Fruit fly (Drosophila melanogaster) whole organism, embryonic: Measurements from ENCODE around the gene obe.
A peak's percentile ranks its signal among the peaks of the same experiment; 100 is the strongest.

Source experiments
- Antp ChIP-seq: fragments of 200-800 bp; sonication (Bioruptor generic); optimal IDR thresholded peaks from 3 replicates; lab custom pipeline; 2016; ENCODE audit warnings: missing biosample characterization, missing genetic modification characterization
- Blimp-1 ChIP-seq: fragments of 200-800 bp; sonication (Bioruptor generic); optimal IDR thresholded peaks from 3 replicates; lab custom pipeline; 2018; ENCODE audit warnings: missing biosample characterization, missing genetic modification characterization, mild to moderate bottlenecking, moderate library complexity, missing genetic modification reagents
- CG11247 ChIP-seq: fragments of 200-800 bp; sonication (Bioruptor generic); IDR thresholded peaks from 2 replicates; pipeline ENCODE4 v1.3.6; 2022; ENCODE audit warnings: missing biosample characterization, missing genetic modification characterization
- CG1233 ChIP-seq: fragments of 200-800 bp; sonication (Bioruptor generic); optimal IDR thresholded peaks from 4 replicates; lab custom pipeline; 2018; ENCODE audit warnings: missing biosample characterization, mild to moderate bottlenecking, missing genetic modification characterization
- CG12659 ChIP-seq: fragments of 200-800 bp; sonication (Bioruptor generic); optimal IDR thresholded peaks from 3 replicates; lab custom pipeline; 2017; ENCODE audit warnings: mild to moderate bottlenecking, missing biosample characterization, missing genetic modification reagents, missing genetic modification characterization
- CG12744 ChIP-seq: fragments of 200-800 bp; sonication (Bioruptor generic); optimal IDR thresholded peaks from 2 replicates; lab custom pipeline; 2016; ENCODE audit warnings: missing biosample characterization, missing genetic modification characterization
- CG13624 ChIP-seq: fragments of 200-800 bp; sonication (Bioruptor generic); optimal IDR thresholded peaks from 2 replicates; lab custom pipeline; 2016; ENCODE audit warnings: missing biosample characterization, missing genetic modification characterization
- CG1529 ChIP-seq: fragments of 200-800 bp; sonication (Bioruptor generic); optimal IDR thresholded peaks from 3 replicates; lab custom pipeline; 2018; ENCODE audit warnings: missing biosample characterization, missing genetic modification characterization
- CG18476 ChIP-seq: fragments of 200-800 bp; sonication (Bioruptor generic); optimal IDR thresholded peaks from 2 replicates; lab custom pipeline; 2016; ENCODE audit warnings: missing biosample characterization, mild to moderate bottlenecking, missing genetic modification characterization
- CG2116 ChIP-seq: fragments of 200-800 bp; sonication (Bioruptor generic); optimal IDR thresholded peaks from 3 replicates; lab custom pipeline; 2018; ENCODE audit warnings: missing biosample characterization, mild to moderate bottlenecking, missing genetic modification characterization
- CG4360 ChIP-seq: fragments of 200-800 bp; sonication (Bioruptor generic); IDR thresholded peaks from 2 replicates; pipeline ENCODE4 v1.3.6; 2022; ENCODE audit warnings: missing biosample characterization, missing genetic modification characterization
- CG5245 ChIP-seq: fragments of 200-800 bp; sonication (Bioruptor generic); optimal IDR thresholded peaks from 3 replicates; lab custom pipeline; 2016; ENCODE audit warnings: missing biosample characterization, missing genetic modification characterization
- CG6854 ChIP-seq: fragments of 200-800 bp; sonication (Bioruptor generic); optimal IDR thresholded peaks from 3 replicates; lab custom pipeline; 2017; ENCODE audit warnings: missing biosample characterization, mild to moderate bottlenecking, missing genetic modification characterization
- CG9797 ChIP-seq: fragments of 200-800 bp; sonication (Bioruptor generic); optimal IDR thresholded peaks from 3 replicates; lab custom pipeline; 2018; ENCODE audit warnings: missing biosample characterization, mild to moderate bottlenecking, missing genetic modification characterization
- CG9932 ChIP-seq: fragments of 200-800 bp; sonication (Bioruptor generic); IDR thresholded peaks from 2 replicates; pipeline ENCODE4 v1.3.6; 2022; ENCODE audit warnings: missing biosample characterization, missing genetic modification characterization
- D19B ChIP-seq: fragments of 200-800 bp; sonication (Bioruptor generic); optimal IDR thresholded peaks from 2 replicates; lab custom pipeline; 2017; ENCODE audit warnings: missing biosample characterization, mild to moderate bottlenecking, missing genetic modification characterization
- Dbx ChIP-seq: fragments of 200-800 bp; sonication (Bioruptor generic); IDR thresholded peaks from 3 replicates; pipeline ENCODE4 v1.3.6; 2022; ENCODE audit warnings: missing biosample characterization, missing genetic modification characterization
- Deaf1 ChIP-seq: fragments of 200-800 bp; optimal IDR thresholded peaks from 3 replicates; lab custom pipeline; 2019; ENCODE audit warnings: missing biosample characterization, mild to moderate bottlenecking, missing genetic modification characterization, moderate library complexity
- Dfd ChIP-seq, 2 experiments: fragments of >200 bp; optimal IDR thresholded peaks; 2 replicates each; lab custom pipeline; 2017; ENCODE audit warnings: missing biosample characterization in 2 of 2, missing genetic modification characterization in 2 of 2
- E2f2 ChIP-seq: fragments of 200-800 bp; sonication (Bioruptor generic); IDR thresholded peaks from 2 replicates; pipeline ENCODE4 v1.3.6; 2022; ENCODE audit warnings: missing biosample characterization, missing genetic modification characterization
- HLH54F ChIP-seq: fragments of 200-800 bp; sonication (Bioruptor generic); optimal IDR thresholded peaks from 3 replicates; lab custom pipeline; 2016; ENCODE audit warnings: missing biosample characterization, missing genetic modification characterization
- HmgZ ChIP-seq: fragments of 200-800 bp; sonication (Bioruptor generic); optimal IDR thresholded peaks from 2 replicates; lab custom pipeline; 2018; ENCODE audit warnings: missing biosample characterization, mild to moderate bottlenecking, missing genetic modification characterization
- Lhr ChIP-seq: fragments of 200-800 bp; sonication (Bioruptor generic); optimal IDR thresholded peaks from 3 replicates; lab custom pipeline; 2017; ENCODE audit warnings: mild to moderate bottlenecking, missing biosample characterization, missing genetic modification reagents, missing genetic modification characterization
- MTF-1 ChIP-seq: fragments of 200-800 bp; sonication (Bioruptor generic); optimal IDR thresholded peaks from 2 replicates; lab custom pipeline; 2018; ENCODE audit warnings: missing biosample characterization, mild to moderate bottlenecking, missing genetic modification characterization, borderline replicate concordance
- Rfx ChIP-seq: fragments of 200-800 bp; sonication (Bioruptor generic); IDR thresholded peaks from 2 replicates; pipeline ENCODE4 v1.3.6; 2022; ENCODE audit warnings: missing biosample characterization, missing genetic modification characterization
- Xbp1 ChIP-seq: fragments of 200-800 bp; sonication (Bioruptor generic); optimal IDR thresholded peaks from 3 replicates; lab custom pipeline; 2016; ENCODE audit warnings: missing biosample characterization, mild to moderate bottlenecking, missing genetic modification characterization
- YL-1 ChIP-seq: fragments of 200-800 bp; sonication (Bioruptor generic); optimal IDR thresholded peaks from 3 replicates; lab custom pipeline; 2017; ENCODE audit warnings: missing biosample characterization, mild to moderate bottlenecking, missing genetic modification characterization
- ara ChIP-seq: fragments of 200-800 bp; sonication (Bioruptor generic); IDR thresholded peaks from 2 replicates; pipeline ENCODE4 v1.3.6; 2022; ENCODE audit warnings: missing biosample characterization, missing genetic modification characterization
- ash1 ChIP-seq: fragments of 200-800 bp; sonication (Bioruptor generic); optimal IDR thresholded peaks from 2 replicates; lab custom pipeline; 2018; ENCODE audit warnings: missing biosample characterization, mild to moderate bottlenecking, missing genetic modification characterization
- da ChIP-seq: fragments of 200-800 bp; sonication (Bioruptor generic); optimal IDR thresholded peaks from 2 replicates; lab custom pipeline; 2016; ENCODE audit warnings: missing biosample characterization, missing genetic modification characterization
- dati ChIP-seq: fragments of 200-800 bp; sonication (Bioruptor generic); IDR thresholded peaks from 2 replicates; pipeline ENCODE4 v1.3.6; 2022; ENCODE audit warnings: missing biosample characterization, missing genetic modification characterization
- dmrt99B ChIP-seq: fragments of 200-800 bp; sonication (Bioruptor generic); optimal IDR thresholded peaks from 2 replicates; lab custom pipeline; 2018; ENCODE audit warnings: missing biosample characterization, mild to moderate bottlenecking, missing genetic modification characterization, moderate library complexity
- en ChIP-seq: fragments of 200-800 bp; sonication (Bioruptor generic); optimal IDR thresholded peaks from 2 replicates; lab custom pipeline; 2016; ENCODE audit warnings: missing biosample characterization, missing genetic modification characterization
- exex ChIP-seq: fragments of 200-800 bp; sonication (Bioruptor generic); optimal IDR thresholded peaks from 4 replicates; lab custom pipeline; 2018; ENCODE audit warnings: missing biosample characterization, mild to moderate bottlenecking, missing genetic modification characterization, moderate library complexity
- fd64A ChIP-seq: fragments of 200-800 bp; sonication (Bioruptor generic); optimal IDR thresholded peaks from 3 replicates; lab custom pipeline; 2018; ENCODE audit warnings: missing biosample characterization, mild to moderate bottlenecking, missing genetic modification characterization
- grau ChIP-seq: fragments of 200-800 bp; optimal IDR thresholded peaks from 3 replicates; lab custom pipeline; 2019; ENCODE audit warnings: missing biosample characterization, mild to moderate bottlenecking, missing genetic modification characterization, moderate library complexity
- kay ChIP-seq: fragments of 200-800 bp; sonication (Bioruptor generic); optimal IDR thresholded peaks from 2 replicates; lab custom pipeline; 2016; ENCODE audit warnings: missing biosample characterization, missing genetic modification characterization
- maf-S ChIP-seq: fragments of 200-800 bp; sonication (Bioruptor generic); optimal IDR thresholded peaks from 2 replicates; lab custom pipeline; 2016; ENCODE audit warnings: missing biosample characterization, missing genetic modification characterization
- nerfin-1 ChIP-seq: fragments of 200-800 bp; sonication (Bioruptor generic); optimal IDR thresholded peaks from 3 replicates; lab custom pipeline; 2019; ENCODE audit warnings: missing biosample characterization, mild to moderate bottlenecking, missing genetic modification characterization, moderate library complexity
- nerfin-2 ChIP-seq: fragments of 200-800 bp; sonication (Bioruptor generic); IDR thresholded peaks from 2 replicates; pipeline ENCODE4 v1.3.6; 2022; ENCODE audit warnings: missing biosample characterization, missing genetic modification characterization; ENCODE audit not compliant: partially characterized antibody
- oc ChIP-seq: fragments of 200-800 bp; sonication (Bioruptor generic); optimal IDR thresholded peaks from 2 replicates; lab custom pipeline; 2018; ENCODE audit warnings: missing biosample characterization, mild to moderate bottlenecking, missing genetic modification characterization, moderate library complexity
- otp ChIP-seq: fragments of 200-800 bp; sonication (Bioruptor generic); IDR thresholded peaks from 3 replicates; pipeline ENCODE4, ENCODE4 v1.3.6; 2022; ENCODE audit warnings: missing biosample characterization, missing genetic modification characterization
- pita ChIP-seq: fragments of 200-800 bp; sonication (Bioruptor generic); optimal IDR thresholded peaks from 2 replicates; lab custom pipeline; 2017; ENCODE audit warnings: missing biosample characterization, mild to moderate bottlenecking, missing genetic modification characterization
- sisA ChIP-seq: fragments of 200-800 bp; sonication (Bioruptor generic); IDR thresholded peaks from 2 replicates; pipeline ENCODE4 v1.3.6; 2022; ENCODE audit warnings: missing biosample characterization, missing genetic modification characterization
- slou ChIP-seq: fragments of 200-800 bp; sonication (Bioruptor generic); optimal IDR thresholded peaks from 3 replicates; lab custom pipeline; 2016; ENCODE audit warnings: missing biosample characterization, missing genetic modification characterization
- sug ChIP-seq: fragments of 200-800 bp; optimal IDR thresholded peaks from 2 replicates; lab custom pipeline; 2019; ENCODE audit warnings: missing biosample characterization, mild to moderate bottlenecking, missing genetic modification characterization, moderate library complexity
- tin ChIP-seq: fragments of 200-800 bp; sonication (Bioruptor generic); optimal IDR thresholded peaks from 3 replicates; lab custom pipeline; 2016; ENCODE audit warnings: missing biosample characterization, missing genetic modification characterization
- wdn ChIP-seq: fragments of 200-800 bp; sonication (Bioruptor generic); IDR thresholded peaks from 2 replicates; pipeline ENCODE4 v1.3.6; 2022; ENCODE audit warnings: missing biosample characterization, missing genetic modification characterization
- z ChIP-seq: fragments of 200-800 bp; sonication (Bioruptor generic); IDR thresholded peaks from 3 replicates; pipeline ENCODE4 v1.3.6; 2022; ENCODE audit warnings: missing biosample characterization, missing genetic modification characterization
- zen ChIP-seq: fragments of 200-800 bp; sonication (Bioruptor generic); optimal IDR thresholded peaks from 3 replicates; lab custom pipeline; 2018; ENCODE audit warnings: missing biosample characterization, mild to moderate bottlenecking, missing genetic modification characterization, moderate library complexity

The obe gene

DNA sequence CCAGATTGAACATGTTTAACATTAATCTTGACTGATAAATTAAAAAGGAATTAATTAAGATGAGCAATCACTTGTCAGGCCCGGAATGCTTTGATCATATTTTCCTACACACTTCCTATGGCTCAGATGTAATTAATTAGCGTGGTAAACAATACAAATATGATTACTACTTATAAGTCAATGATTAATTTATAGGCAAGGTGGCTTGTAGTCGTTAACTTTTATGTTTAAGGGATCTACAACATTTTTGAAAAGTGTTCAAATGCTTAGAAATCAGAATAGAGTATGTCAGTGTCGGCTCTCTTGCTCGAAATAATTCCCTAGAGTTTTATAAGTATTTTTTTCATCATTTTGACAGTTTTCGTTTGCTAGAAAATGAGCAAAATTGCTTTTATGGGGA, 14.1 kb upstream of the obe start (continued):
- TF ChIP-seq D19B (GFP tag; lab: Kevin White, UChicago) (no peak), Dfd (GFP tag; optimal IDR thresholded peaks at IDR 0.05; lab: Kevin White, UChicago) (no peak), otp (no peak)

DNA sequence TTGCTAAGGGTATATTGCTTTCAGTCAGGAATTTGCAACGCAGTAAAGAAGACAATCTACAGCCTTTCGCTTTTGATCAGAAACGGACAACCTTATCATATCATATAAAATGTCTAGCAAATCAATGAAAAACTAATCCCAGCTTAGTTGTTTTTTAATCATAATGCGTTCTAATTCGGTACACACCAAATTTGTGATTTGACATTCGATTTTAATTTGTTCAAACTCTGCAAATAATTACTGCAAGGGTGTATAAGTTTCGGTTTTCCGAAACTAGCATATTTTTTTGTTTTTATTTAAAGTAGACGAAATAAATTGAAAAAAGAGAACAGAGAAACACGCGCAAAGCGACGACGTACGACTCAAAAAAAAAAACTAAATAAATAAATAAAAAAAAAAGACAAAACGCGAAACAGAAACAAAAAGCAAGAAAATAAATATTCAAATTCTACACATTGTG, 13.1 kb upstream of the obe start:
- TF ChIP-seq MTF-1 (GFP tag; lab: Kevin White, UChicago) (no peak), dati (GFP tag; lab: Robert Waterston, UW) (no peak), slou (GFP tag; lab: Kevin White, UChicago) (no peak), sug (tag; lab: Kevin White, UChicago) (peak; percentile 30), oc (tag; lab: Kevin White, UChicago) (no peak), CG4360 (GFP tag; lab: Robert Waterston, UW) (no peak), Xbp1 (GFP tag; lab: Kevin White, UChicago) (no peak), exex (tag; lab: Kevin White, UChicago) (no peak), CG11247 (GFP tag; lab: Robert Waterston, UW) (no peak), ara (GFP tag; lab: Robert Waterston, UW) (no peak), Rfx (GFP tag; lab: Robert Waterston, UW) (peak; percentile 76), dmrt99B (peak; percentile 46), grau (peak; percentile 72), CG12744 (GFP tag; lab: Kevin White, UChicago) (no peak), CG9797 (GFP tag; lab: Kevin White, UChicago) (no peak), CG18476 (GFP tag; lab: Kevin White, UChicago) (peak; percentile 25), sisA (no peak), nerfin-1 (tag; lab: Kevin White, UChicago) (no peak), HLH54F (peak; percentile 56), E2f2 (GFP tag; lab: Robert Waterston, UW) (peak; percentile 11; the same call in 1 of the 2 replicates), da (no peak), CG6854 (GFP tag; lab: Kevin White, UChicago) (no peak), ash1 (GFP tag; lab: Kevin White, UChicago) (no peak), en (GFP tag; lab: Kevin White, UChicago) (no peak), HmgZ (tag; lab: Kevin White, UChicago) (peak; percentile 19), nerfin-2 (GFP tag; lab: Robert Waterston, UW) (no peak), CG1529 (GFP tag; lab: Kevin White, UChicago) (no peak), Blimp-1 (peak; percentile 28), kay (GFP tag; lab: Kevin White, UChicago) (no peak), maf-S (GFP tag; lab: Kevin White, UChicago) (peak; percentile 3), pita (no peak), zen (tag; lab: Kevin White, UChicago) (no peak), CG5245 (no peak), CG1233 (GFP tag; lab: Kevin White, UChicago) (peak; percentile 56), Deaf1 (tag; lab: Kevin White, UChicago) (peak; percentile 30), wdn (peak; percentile 39; the same call in 1 of the 2 replicates), tin (GFP tag; lab: Kevin White, UChicago) (peak; percentile 10), YL-1 (no peak), CG9932 (peak; percentile 70), Dbx (GFP tag; lab: Robert Waterston, UW) (peak; percentile 61; the same call in 2 of the 3 replicates), Lhr (GFP tag; lab: Kevin White, UChicago) (no peak), fd64A (no peak), z (no peak), CG13624 (GFP tag; lab: Kevin White, UChicago) (peak; percentile 43), CG12659 (GFP tag; lab: Kevin White, UChicago) (peak; percentile 32), CG2116 (GFP tag; lab: Kevin White, UChicago) (no peak), Antp (peak; percentile 25)
